Worm (Caenorhabditis elegans): Measurements from ENCODE around the gene C13A2.3.
"Not testable (repeated sequence)": the region's sequence is repeated elsewhere in the genome, so short reads cannot be mapped to it uniquely, and the experiment has no call there.

C13A2.3 gene

DNA sequence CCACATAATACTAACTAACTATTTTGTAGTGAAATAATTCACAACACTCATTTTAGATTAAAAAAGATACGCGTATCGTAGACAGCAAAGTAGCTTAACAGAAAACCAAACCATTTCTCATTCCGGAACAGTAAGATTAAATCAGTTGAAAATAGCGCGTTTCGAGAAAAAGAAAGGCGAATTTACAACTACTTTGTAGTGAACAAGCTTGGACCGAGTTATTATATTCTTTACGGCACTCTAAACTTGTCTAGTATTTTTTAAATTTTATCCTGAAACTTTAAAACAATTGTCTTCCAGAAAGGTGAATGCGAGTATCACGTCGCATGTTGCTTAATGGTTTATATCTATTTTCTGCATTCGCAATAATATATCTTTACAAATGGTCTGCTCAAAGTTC, 3.0 kb upstream of the C13A2.3 start, which contains the start of gene C13A2.4:
Gene C13A2.4 (plus strand): TSS at position 301 of the 400 bp plus-strand sequence.
- TF ChIP-seq W03F9.2 (tag; optimal IDR thresholded peaks at IDR 0.05) (no peak), dao-5 (tag; optimal IDR thresholded peaks at IDR 0.05) (no peak), him-1 (tag; optimal IDR thresholded peaks at IDR 0.05) (no peak)

DNA sequence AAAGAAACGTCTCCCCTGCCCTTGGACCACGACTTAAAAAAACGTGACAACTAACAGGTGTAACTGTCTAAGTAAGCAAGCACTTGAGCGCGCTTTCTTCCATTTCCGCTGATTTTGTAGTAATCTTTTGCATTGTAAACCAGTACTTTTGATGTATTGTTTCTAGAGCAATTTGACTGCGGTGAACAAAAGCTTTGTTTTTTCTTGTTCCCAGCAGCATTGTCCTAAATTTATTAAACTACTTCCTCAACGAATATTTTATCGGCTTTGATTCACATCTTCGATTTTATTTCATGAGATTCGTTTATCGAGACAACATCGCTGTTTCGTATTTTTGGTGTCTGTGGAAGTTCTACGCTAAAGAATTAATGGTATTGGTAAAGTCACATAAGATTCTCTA, 6.6 kb downstream of the C13A2.3 start, which contains the start of gene C13A2.1:
Gene C13A2.1 (plus strand): TSS at position 301 of the 400 bp plus-strand sequence.
- TF ChIP-seq him-1 (tag; optimal IDR thresholded peaks at IDR 0.05) (no peak), dao-5 (tag; optimal IDR thresholded peaks at IDR 0.05) (no peak), W03F9.2 (tag; optimal IDR thresholded peaks at IDR 0.05) (no peak)

DNA sequence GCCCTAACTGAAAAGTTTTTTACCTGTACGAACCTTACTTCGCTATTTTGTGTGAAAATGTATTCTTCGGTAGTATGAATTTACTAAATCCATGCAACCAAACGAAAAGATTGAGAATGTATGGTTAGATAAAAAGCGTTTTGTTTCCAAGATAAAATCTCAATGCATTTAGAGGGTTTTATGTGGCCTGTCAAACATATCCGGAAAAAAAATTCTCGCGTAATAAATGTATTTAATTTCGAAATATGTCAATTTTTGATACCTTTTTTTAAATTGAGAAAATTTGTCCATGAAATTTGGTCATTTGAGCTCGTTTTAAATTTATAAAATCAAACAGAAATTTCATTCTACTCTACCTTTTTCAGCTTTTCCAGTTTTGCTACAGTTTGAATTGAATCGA, 13.1 kb downstream of the C13A2.3 start, which contains the start of gene F07G11.4:
Gene F07G11.4 (minus strand): TSS at position 101 of the 400 bp plus-strand sequence.
- no peak for TF ChIP-seq him-1 (tag; optimal IDR thresholded peaks at IDR 0.05)
- no peak for TF ChIP-seq dao-5 (tag; optimal IDR thresholded peaks at IDR 0.05)
- no peak for TF ChIP-seq W03F9.2 (tag; optimal IDR thresholded peaks at IDR 0.05)

DNA sequence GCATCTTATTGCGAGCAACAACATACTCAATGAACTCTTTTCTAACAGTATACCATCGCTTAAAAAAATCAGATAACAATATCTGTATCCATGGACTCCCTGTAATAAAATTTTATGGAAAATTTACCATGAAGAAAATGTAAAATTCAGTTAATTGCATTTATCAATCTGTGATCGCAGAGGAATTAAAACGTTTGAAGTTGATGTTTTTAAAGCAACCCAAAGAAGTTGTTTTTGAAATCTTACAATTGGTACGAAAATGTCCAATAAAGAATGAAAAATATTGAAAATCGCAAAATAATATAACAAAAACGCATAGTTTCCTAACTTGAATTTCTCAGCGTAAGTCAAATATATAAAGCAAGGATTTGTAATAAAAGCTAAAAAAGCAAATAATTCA, 15.1 kb downstream of the C13A2.3 start, which contains the start of gene srj-32:
Gene srj-32 (minus strand): TSS at position 101 of the 400 bp plus-strand sequence.
- TF ChIP-seq him-1 (tag; optimal IDR thresholded peaks at IDR 0.05) = no peak
- no peak for TF ChIP-seq dao-5 (tag; optimal IDR thresholded peaks at IDR 0.05)
- no peak for TF ChIP-seq W03F9.2 (tag; optimal IDR thresholded peaks at IDR 0.05)

DNA sequence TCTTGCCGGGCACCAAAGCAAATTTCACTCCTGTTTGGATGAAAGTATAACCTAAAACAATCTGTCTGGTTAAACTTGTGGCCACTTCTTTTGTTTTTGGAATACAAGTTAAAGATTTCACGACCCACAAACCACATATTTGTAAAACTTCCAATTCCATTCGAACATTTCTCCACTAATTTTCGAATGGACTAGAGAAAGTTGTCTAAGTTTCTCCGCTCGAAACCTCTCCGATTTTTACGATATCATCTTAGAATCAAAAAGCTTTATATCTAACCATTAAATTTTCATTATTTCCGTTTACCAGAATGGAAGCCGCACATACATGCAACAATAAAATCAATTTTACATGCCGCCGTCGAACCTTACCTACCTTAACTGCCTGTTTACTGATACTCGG, 16.3 kb downstream of the C13A2.3 start, which contains the start of gene F07G11.3:
Gene F07G11.3 (plus strand): TSS at position 301 of the 400 bp plus-strand sequence.
- TF ChIP-seq him-1 (tag; optimal IDR thresholded peaks at IDR 0.05) (no peak), dao-5 (tag; optimal IDR thresholded peaks at IDR 0.05) (no peak), W03F9.2 (tag; optimal IDR thresholded peaks at IDR 0.05) (no peak)

DNA sequence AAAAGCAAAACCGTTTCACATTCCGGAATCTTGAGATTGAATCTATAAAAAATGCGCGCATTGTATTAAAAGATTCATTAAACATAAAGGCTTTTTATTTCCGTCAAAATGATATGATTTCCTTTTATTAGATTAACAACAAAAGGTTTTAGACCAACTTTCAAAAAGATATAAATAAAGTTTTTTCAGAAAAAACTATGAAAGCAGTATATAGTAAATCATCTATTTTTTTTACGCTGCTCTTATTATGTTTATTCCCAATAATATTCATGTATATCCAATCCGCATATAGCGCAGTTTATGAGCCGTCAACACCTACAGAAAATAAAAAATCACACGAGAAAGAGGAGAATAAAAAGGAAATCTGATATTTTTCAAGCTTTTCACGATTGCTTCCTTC, 22.4 kb downstream of the C13A2.3 start, which contains the start of gene F07G11.2:
Gene F07G11.2 (plus strand): TSS at position 301 of the 400 bp plus-strand sequence.
- not testable (repeated sequence) for TF ChIP-seq dao-5, W03F9.2, him-1 (tag; optimal IDR thresholded peaks at IDR 0.05)

DNA sequence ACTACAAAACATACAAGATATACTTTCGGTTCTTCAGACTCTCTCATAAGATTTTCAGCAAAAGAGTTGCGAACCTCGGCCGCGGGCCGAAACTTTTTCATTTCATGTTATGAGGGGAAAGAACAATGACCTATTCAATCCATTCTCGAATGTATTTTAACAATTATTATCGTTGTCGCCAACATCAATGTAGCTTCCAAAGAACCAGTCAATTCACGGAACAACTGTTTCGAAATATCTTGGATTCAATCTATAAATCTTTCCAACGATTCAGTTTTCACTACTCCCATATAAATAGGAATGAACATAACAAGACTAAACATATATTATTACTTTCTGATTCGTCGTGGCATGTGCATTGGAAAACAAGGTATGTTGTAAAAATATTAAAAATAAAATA, 25.0 kb downstream of the C13A2.3 start, which contains the start of gene F07G11.1:
Gene F07G11.1 (plus strand): TSS at position 301 of the 400 bp plus-strand sequence.
- TF ChIP-seq W03F9.2 (tag; optimal IDR thresholded peaks at IDR 0.05) = no peak
- TF ChIP-seq dao-5 (tag; optimal IDR thresholded peaks at IDR 0.05) = no peak

DNA sequence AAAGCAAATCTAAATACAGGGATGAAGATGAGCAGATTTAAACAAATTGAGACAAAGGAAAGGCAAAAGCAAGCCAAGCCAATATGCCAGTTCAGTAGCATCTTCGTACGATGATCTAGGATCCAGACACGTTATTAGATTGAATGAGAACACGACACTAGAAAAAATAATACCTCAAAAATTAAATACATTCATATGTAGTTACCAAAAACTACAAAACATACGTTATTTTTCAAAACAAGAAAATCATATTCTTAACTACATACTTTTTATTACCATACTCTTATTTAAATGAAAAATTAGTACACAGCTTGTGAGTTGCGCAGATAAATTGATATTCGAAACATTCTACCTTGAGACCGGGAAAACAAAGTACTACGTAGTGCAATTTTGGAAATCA, 31.1 kb downstream of the C13A2.3 start, which contains the start of gene srx-6:
Gene srx-6 (minus strand): TSS at position 101 of the 400 bp plus-strand sequence.
- TF ChIP-seq dao-5 (tag; optimal IDR thresholded peaks at IDR 0.05) (no peak), W03F9.2 (tag; optimal IDR thresholded peaks at IDR 0.05) (no peak), him-1 (tag; optimal IDR thresholded peaks at IDR 0.05) (no peak)

DNA sequence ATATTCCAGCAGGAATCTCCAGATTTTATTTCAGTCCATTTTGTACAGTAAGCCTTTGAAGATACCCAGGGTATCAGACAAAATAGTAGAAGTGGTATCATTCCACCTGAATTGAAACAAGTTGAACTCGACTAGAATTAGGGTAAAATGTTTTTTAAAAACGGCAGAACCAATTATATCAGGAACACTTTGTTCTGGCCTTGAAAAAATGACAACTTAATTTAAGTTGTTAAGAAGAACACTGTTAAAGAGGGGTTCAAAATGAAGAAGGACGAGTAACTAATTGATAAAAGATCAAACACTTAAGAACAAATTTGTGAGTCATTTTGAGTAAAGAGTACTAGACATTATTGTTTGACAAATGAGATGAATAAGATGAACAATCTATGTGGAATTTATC, 38.8 kb downstream of the C13A2.3 start, which contains the start of gene lmd-4:
Gene lmd-4 (minus strand): TSS at position 101 of the 400 bp plus-strand sequence.
- no peak for TF ChIP-seq dao-5 (tag; optimal IDR thresholded peaks at IDR 0.05)
- TF ChIP-seq him-1 (tag; optimal IDR thresholded peaks at IDR 0.05) = no peak
- no peak for TF ChIP-seq W03F9.2 (tag; optimal IDR thresholded peaks at IDR 0.05)

DNA sequence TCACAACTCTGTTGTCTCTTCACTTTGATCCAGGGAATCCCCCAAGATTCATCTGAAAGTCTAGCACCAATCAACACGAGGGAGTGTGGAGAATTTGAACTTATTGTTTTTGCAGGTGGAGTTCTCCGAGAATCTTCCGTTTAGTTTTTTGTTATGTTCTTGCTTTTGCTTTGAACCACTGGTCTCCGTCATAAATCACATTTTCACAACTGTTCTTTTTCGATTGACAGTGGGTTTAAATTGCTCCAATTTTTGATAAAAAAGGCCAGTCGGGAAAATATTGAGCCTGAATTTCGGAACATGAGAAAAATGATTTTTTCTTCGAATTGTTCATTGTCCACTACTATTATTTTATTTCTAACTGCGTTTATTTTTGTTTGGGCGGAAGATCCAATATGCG, 39.8 kb downstream of the C13A2.3 start, which contains the start of gene F10G2.10:
Gene F10G2.10 (plus strand): TSS at position 301 of the 400 bp plus-strand sequence.
- TF ChIP-seq him-1 (tag; optimal IDR thresholded peaks at IDR 0.05) (no peak), dao-5 (tag; optimal IDR thresholded peaks at IDR 0.05) (no peak), W03F9.2 (tag; optimal IDR thresholded peaks at IDR 0.05) (no peak)

DNA sequence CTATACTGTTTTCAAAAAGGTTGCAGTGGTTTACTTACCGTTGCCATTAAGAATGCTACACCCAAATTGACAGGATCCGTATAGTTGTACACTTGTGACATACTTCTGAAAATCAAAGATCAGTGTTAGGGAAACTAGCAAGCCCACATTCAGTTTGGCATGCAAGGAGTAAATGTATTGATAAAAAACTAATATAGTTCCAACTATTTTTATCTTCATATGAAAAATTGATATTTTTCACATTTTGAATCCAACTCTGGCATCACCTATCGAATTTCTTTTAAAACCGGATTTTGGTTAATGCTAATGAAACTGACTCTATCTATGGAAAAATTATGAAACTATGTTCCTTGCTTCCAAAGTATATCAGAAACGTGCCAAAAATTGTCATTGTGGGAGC, 43.1 kb downstream of the C13A2.3 start, which contains the start of gene srx-92:
Gene srx-92 (minus strand): TSS at position 101 of the 400 bp plus-strand sequence.
- no peak for TF ChIP-seq dao-5 (tag; optimal IDR thresholded peaks at IDR 0.05)
- TF ChIP-seq him-1 (tag; optimal IDR thresholded peaks at IDR 0.05) = no peak
- no peak for TF ChIP-seq W03F9.2 (tag; optimal IDR thresholded peaks at IDR 0.05)

DNA sequence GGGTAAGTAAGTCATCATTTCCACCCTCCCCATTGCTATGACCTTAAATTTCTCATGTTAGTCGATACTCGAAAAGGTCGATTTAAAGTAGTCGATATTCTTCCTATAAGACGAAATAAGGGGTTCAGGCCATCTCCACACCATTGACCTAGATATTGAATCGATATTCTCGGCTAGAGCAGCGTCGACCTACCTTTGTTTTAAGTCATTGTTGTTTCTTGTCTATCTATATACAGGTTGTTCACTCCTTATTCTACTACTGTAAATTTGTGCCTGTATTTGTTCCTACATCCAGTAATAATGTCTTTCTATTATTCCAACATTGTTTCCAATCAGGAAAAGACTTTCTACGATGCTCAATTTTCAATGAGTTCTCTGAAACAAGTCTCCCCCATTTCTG, 44.8 kb downstream of the C13A2.3 start, which contains the start of gene F10G2.4:
Gene F10G2.4 (plus strand): TSS at position 301 of the 400 bp plus-strand sequence.
- TF ChIP-seq W03F9.2 (tag; optimal IDR thresholded peaks at IDR 0.05) (no peak), dao-5 (tag; optimal IDR thresholded peaks at IDR 0.05) (no peak), him-1 (tag; optimal IDR thresholded peaks at IDR 0.05) (no peak)

DNA sequence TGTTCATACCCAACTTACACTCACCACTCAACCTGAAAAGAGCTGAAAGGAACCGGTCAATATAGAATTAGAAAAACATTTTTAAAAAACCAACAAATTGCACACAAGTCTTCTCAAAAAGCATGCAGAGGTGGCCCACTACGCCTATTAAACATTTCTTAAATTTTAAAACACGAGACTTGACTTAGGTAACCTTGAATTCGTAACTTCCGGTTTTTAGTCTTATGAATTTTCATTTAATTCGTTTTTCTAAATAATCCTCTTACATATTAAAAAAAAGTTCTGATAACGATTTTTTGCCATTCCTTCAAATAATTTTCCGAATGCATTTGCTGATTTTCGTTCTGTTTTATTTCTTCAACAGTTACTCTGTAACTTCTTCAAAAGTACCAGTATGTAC, 46.0 kb downstream of the C13A2.3 start, which contains the start of gene clec-7:
Gene clec-7 (plus strand): TSS at position 301 of the 400 bp plus-strand sequence.
- TF ChIP-seq him-1 (tag; optimal IDR thresholded peaks at IDR 0.05) (no peak), dao-5 (tag; optimal IDR thresholded peaks at IDR 0.05) (no peak), W03F9.2 (tag; optimal IDR thresholded peaks at IDR 0.05) (no peak)

DNA sequence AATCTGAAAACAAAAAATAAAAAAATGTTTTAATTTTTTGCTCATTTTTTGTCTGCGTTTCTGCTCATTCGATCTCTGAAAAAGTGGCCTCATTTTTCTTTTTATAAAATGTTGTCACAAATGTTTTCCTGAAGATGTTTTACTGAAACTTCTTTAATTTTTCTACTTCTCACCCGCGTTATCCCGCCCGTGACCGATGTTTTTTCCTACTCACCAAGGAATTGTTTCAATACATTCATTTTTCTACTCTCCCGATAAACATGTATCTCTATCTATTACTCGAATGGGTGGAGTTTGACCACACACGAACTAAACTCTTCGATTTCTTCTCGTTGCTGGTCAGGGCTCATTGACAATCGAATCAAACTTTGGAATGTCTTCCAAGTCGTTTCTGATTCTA, 48.7 kb downstream of the C13A2.3 start, which contains the start of gene F10G2.2:
Gene F10G2.2 (plus strand): TSS at position 301 of the 400 bp plus-strand sequence.
- TF ChIP-seq him-1 (tag; optimal IDR thresholded peaks at IDR 0.05) = no peak
- TF ChIP-seq dao-5 (tag; optimal IDR thresholded peaks at IDR 0.05) = no peak
- no peak for TF ChIP-seq W03F9.2 (tag; optimal IDR thresholded peaks at IDR 0.05)

Data from whole organism, L4/young adult.